Worm (Caenorhabditis elegans): ENCODE results near the gene T26C5.5.
A peak's percentile ranks its signal among the peaks of the same experiment; 100 is the strongest.

The T26C5.5 gene

ce11 chrII:9260026-9260425 is 13.5 kb upstream of the T26C5.5 start:
- no peak for TF ChIP-seq ref-1 (GFP tag; conservative IDR thresholded peaks at IDR 0.05)
- TF ChIP-seq ztf-23 (GFP tag; IDR thresholded peaks at IDR 0.05) = no peak
- TF ChIP-seq med-1 (GFP tag; optimal IDR thresholded peaks at IDR 0.05; ENCODE audit: insufficient read depth) = no peak
- TF ChIP-seq flt-1 (GFP tag; IDR thresholded peaks at IDR 0.05) = no peak
- no peak for TF ChIP-seq ztf-29 (GFP tag; IDR thresholded peaks at IDR 0.05)
- TF ChIP-seq cog-1 (tag; optimal IDR thresholded peaks at IDR 0.05) = no peak
- TF ChIP-seq T22C8.4 (GFP tag; IDR thresholded peaks at IDR 0.05) = no peak
- no peak for TF ChIP-seq tab-1 (GFP tag; IDR thresholded peaks at IDR 0.05)
- TF ChIP-seq klf-2 (GFP tag; conservative IDR thresholded peaks at IDR 0.05) = no peak

DNA sequence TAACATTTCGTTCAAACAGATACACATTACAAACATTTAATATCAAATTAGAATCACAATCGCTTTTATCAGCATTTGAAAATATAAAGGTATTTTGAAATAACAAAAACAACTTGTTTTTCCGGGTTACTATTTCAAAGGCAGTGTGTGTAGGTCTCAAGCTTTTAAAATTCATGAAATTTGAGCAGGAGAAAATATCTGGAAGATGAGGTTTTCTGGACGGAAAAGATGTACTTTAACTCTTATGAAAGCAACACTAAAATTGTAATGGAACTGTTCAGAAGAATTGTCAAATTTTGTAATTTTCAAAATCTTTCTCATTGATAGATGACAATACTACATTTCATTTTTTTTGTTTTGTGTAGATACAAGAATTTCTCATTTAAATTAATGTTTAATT is 12.0 kb upstream of the T26C5.5 start:
- TF ChIP-seq cog-1 (tag; optimal IDR thresholded peaks at IDR 0.05) (no peak), klf-2 (GFP tag; conservative IDR thresholded peaks at IDR 0.05) (no peak), tab-1 (GFP tag; IDR thresholded peaks at IDR 0.05) (no peak), flt-1 (GFP tag; IDR thresholded peaks at IDR 0.05) (no peak; the same call in 1 of the 2 replicates), med-1 (GFP tag; optimal IDR thresholded peaks at IDR 0.05; ENCODE audit: insufficient read depth) (no peak), ztf-23 (GFP tag; IDR thresholded peaks at IDR 0.05) (0 out of 2 replicates have a peak, but pooled peaks have one; percentile 42)

DNA sequence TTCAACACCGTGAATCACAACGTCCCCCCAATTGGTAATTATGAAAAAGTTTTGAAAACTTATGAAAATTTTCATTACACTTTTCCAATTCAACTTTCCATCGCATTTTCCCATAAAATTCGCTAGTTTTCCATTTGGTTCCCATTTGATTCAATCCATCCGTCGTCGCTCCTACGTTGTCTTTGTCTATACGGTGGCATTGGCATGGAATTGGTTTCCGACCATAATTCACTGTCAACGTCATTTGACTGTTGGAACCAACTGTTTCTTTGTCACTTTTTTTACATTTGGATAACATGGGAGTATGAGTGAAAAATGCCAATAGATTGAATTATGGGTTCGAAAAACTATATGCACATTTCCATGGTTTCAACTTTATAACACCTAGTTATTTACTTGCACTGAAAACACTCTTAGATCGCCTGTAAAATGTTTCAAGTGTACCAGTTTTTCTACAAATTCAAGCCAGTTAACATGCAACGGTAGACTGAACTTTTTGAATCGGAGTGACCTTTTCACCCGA is 11.5 kb upstream of the T26C5.5 start:
- TF ChIP-seq T22C8.4 (GFP tag; IDR thresholded peaks at IDR 0.05) (0 out of 2 replicates have a peak, but pooled peaks have one; percentile 11), flt-1 (GFP tag; IDR thresholded peaks at IDR 0.05) (peak; percentile 52), cog-1 (tag; optimal IDR thresholded peaks at IDR 0.05) (peak; percentile 9), ztf-23 (GFP tag; IDR thresholded peaks at IDR 0.05) (no peak)

DNA sequence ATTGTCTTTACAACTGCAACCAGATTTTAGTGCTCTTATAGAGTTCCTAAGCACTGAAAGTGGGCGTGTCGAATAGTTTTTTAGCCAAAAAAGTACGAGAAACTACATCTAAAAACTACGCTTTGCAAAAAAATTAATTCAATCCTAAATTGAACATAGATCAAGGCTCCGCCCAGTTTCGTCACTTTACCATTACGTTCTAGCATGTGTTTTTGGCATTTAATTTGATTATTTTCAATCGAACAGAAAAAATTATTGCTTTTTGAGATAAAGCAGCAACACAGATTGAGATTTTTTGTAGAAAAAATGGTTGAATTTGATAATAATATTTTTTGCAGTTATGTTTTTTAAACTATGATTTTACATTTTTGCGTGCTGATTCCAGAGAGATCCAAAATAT is 7.6 kb upstream of the T26C5.5 start, which contains the start of gene nlp-82:
nlp-82 (minus strand) TSS at position 101 of the 400 bp plus-strand sequence.
- TF ChIP-seq ztf-29 (GFP tag; IDR thresholded peaks at IDR 0.05) = no peak
- no peak for TF ChIP-seq tab-1 (GFP tag; IDR thresholded peaks at IDR 0.05)
- no peak for TF ChIP-seq cog-1 (tag; optimal IDR thresholded peaks at IDR 0.05)
- TF ChIP-seq flt-1 (GFP tag; IDR thresholded peaks at IDR 0.05) = no peak
- TF ChIP-seq T22C8.4 (GFP tag; IDR thresholded peaks at IDR 0.05) = no peak
- no peak for TF ChIP-seq ref-1 (GFP tag; conservative IDR thresholded peaks at IDR 0.05)
- no peak for TF ChIP-seq med-1 (GFP tag; optimal IDR thresholded peaks at IDR 0.05; ENCODE audit: insufficient read depth)
- no peak for TF ChIP-seq klf-2 (GFP tag; conservative IDR thresholded peaks at IDR 0.05)
- TF ChIP-seq ztf-23 (GFP tag; IDR thresholded peaks at IDR 0.05) = no peak

- TF ChIP-seq ztf-23 (GFP tag; IDR thresholded peaks at IDR 0.05) (no peak), med-1 (GFP tag; optimal IDR thresholded peaks at IDR 0.05; ENCODE audit: insufficient read depth) (no peak), klf-2 (GFP tag; conservative IDR thresholded peaks at IDR 0.05) (no peak), T22C8.4 (GFP tag; IDR thresholded peaks at IDR 0.05) (no peak), ztf-29 (GFP tag; IDR thresholded peaks at IDR 0.05) (no peak), tab-1 (GFP tag; IDR thresholded peaks at IDR 0.05) (no peak), flt-1 (GFP tag; IDR thresholded peaks at IDR 0.05) (no peak), ref-1 (GFP tag; conservative IDR thresholded peaks at IDR 0.05) (no peak), cog-1 (tag; optimal IDR thresholded peaks at IDR 0.05) (no peak)
These were observed 5.0 kb upstream of the T26C5.5 start for ce11 chrII:9251529-9251928.

ce11 chrII:9250422-9250821 is 3.9 kb upstream of the T26C5.5 start, which contains the start of gene T26C5.4:
T26C5.4 (minus strand) TSS chrII:9250522.
- TF ChIP-seq cog-1 (tag; optimal IDR thresholded peaks at IDR 0.05) (no peak), flt-1 (GFP tag; IDR thresholded peaks at IDR 0.05) (no peak), T22C8.4 (GFP tag; IDR thresholded peaks at IDR 0.05) (no peak), ztf-23 (GFP tag; IDR thresholded peaks at IDR 0.05) (no peak), ztf-29 (GFP tag; IDR thresholded peaks at IDR 0.05) (no peak), med-1 (GFP tag; optimal IDR thresholded peaks at IDR 0.05; ENCODE audit: insufficient read depth) (no peak), klf-2 (GFP tag; conservative IDR thresholded peaks at IDR 0.05) (no peak), tab-1 (GFP tag; IDR thresholded peaks at IDR 0.05) (no peak), ref-1 (GFP tag; conservative IDR thresholded peaks at IDR 0.05) (no peak)

DNA sequence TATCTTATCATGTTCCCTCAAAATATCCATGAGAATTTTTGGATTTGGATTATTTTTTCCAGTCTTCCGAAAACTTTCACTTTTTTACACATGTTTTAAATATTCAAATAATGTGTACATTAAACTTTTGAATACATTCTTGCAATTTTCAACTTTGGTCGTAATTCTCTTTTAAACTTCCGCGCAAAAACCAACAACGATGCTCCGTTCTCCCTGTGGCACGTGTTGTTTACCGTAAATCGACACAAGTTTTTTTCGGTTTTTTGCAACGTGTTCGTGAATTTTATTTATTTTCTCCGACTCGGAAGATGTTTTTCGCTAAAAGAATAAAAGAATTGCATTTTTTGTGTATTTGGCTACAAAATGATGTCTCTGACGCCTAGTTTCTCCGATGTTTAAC is 3.7 kb downstream of the T26C5.5 start:
- TF ChIP-seq tab-1 (GFP tag; IDR thresholded peaks at IDR 0.05) = no peak
- no peak for TF ChIP-seq ztf-29 (GFP tag; IDR thresholded peaks at IDR 0.05)
- no peak for TF ChIP-seq klf-2 (GFP tag; conservative IDR thresholded peaks at IDR 0.05)
- TF ChIP-seq med-1 (GFP tag; optimal IDR thresholded peaks at IDR 0.05; ENCODE audit: insufficient read depth) = no peak
- TF ChIP-seq cog-1 (tag; optimal IDR thresholded peaks at IDR 0.05) = no peak
- TF ChIP-seq ref-1 (GFP tag; conservative IDR thresholded peaks at IDR 0.05) = no peak

DNA sequence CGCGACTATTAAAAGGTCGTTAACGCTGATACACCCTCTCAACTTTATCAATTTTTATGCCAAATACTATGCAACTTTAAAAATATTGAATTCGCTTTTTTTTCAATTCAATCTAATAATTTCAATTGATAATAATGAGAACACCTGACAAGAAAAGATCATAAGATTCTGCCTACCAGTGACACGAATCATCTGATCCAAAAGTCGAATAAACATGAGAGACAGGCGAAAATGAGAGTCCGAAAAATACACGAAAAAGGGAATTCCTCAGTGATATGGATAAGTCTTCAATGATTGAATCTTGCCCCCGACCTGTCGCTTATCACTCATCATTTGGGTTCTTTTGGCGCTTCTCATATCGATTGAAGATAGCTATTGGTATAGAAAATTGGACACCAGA is 4.9 kb downstream of the T26C5.5 start:
- TF ChIP-seq tab-1 (GFP tag; IDR thresholded peaks at IDR 0.05) (no peak), med-1 (GFP tag; optimal IDR thresholded peaks at IDR 0.05; ENCODE audit: insufficient read depth) (no peak), flt-1 (GFP tag; IDR thresholded peaks at IDR 0.05) (no peak), ztf-29 (GFP tag; IDR thresholded peaks at IDR 0.05) (no peak), klf-2 (GFP tag; conservative IDR thresholded peaks at IDR 0.05) (no peak), cog-1 (tag; optimal IDR thresholded peaks at IDR 0.05) (no peak), T22C8.4 (GFP tag; IDR thresholded peaks at IDR 0.05) (no peak), ztf-23 (GFP tag; IDR thresholded peaks at IDR 0.05) (no peak), ref-1 (GFP tag; conservative IDR thresholded peaks at IDR 0.05) (no peak)

ce11 chrII:9237719-9238118 is 8.8 kb downstream of the T26C5.5 start:
- no peak for TF ChIP-seq med-1 (GFP tag; optimal IDR thresholded peaks at IDR 0.05; ENCODE audit: insufficient read depth)

- TF ChIP-seq ztf-23 (GFP tag; IDR thresholded peaks at IDR 0.05) (no peak), ztf-29 (GFP tag; IDR thresholded peaks at IDR 0.05) (no peak), tab-1 (GFP tag; IDR thresholded peaks at IDR 0.05) (no peak), T22C8.4 (GFP tag; IDR thresholded peaks at IDR 0.05) (no peak), ref-1 (GFP tag; conservative IDR thresholded peaks at IDR 0.05) (no peak), flt-1 (GFP tag; IDR thresholded peaks at IDR 0.05) (no peak)
These were observed 9.6 kb downstream of the T26C5.5 start for ce11 chrII:9236972-9237371.
